Worm (Caenorhabditis elegans): ENCODE measurements around the gene Y48E1B.17.

DNA sequence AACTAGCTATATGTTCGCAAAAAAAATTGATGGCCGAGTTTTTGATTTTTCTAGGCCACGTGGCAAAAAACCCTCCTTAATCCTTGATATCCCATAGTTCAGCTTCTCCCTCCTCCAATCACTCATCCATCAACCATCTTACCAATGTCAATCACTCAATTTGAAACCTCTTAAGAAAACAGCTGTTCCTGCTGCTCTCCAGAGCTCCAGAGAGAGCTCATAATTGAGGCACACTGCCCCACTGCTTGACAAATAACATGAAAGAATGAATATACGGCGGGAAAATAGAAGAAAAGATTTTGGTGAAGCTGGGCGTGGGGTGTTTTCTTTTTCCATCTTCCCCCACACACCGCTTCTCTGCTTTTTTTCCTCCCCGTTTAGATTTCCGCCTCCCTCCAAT lies 40.3 kb downstream of the Y48E1B.17 start:
- TF ChIP-seq nhr-11 (tag; optimal IDR thresholded peaks at IDR 0.05) (no peak), snpc-4 (tag; optimal IDR thresholded peaks at IDR 0.05) (no peak), ZK546.5 (tag; optimal IDR thresholded peaks at IDR 0.05) (no peak), ztf-11 (tag; optimal IDR thresholded peaks at IDR 0.05) (no peak), aly-2 (tag; optimal IDR thresholded peaks at IDR 0.05) (no peak), unc-130 (GFP tag; optimal IDR thresholded peaks at IDR 0.05) (no peak), attf-4 (tag; optimal IDR thresholded peaks at IDR 0.05) (no peak), F37D6.2 (tag; optimal IDR thresholded peaks at IDR 0.05) (no peak), lin-13 (GFP tag; optimal IDR thresholded peaks at IDR 0.05) (no peak), nhr-10 (tag; optimal IDR thresholded peaks at IDR 0.05) (no peak), nhr-237 (tag; optimal IDR thresholded peaks at IDR 0.05) (no peak), dve-1 (tag; optimal IDR thresholded peaks at IDR 0.05; ENCODE audit: insufficient read depth) (no peak), jun-1 (tag; optimal IDR thresholded peaks at IDR 0.05) (no peak), duxl-1 (tag; optimal IDR thresholded peaks at IDR 0.05; ENCODE audit: poor library complexity) (no peak)

Measured in whole organism, L4 larva.